Fruit fly (Drosophila melanogaster) whole organism, embryonic: Measurements from ENCODE around the gene CG10211.
A peak's percentile ranks its signal among the peaks of the same experiment; 100 is the strongest.

Experiments
- Antp ChIP-seq: fragments of 200-800 bp; sonication (Bioruptor generic); optimal IDR thresholded peaks from 3 replicates; lab custom pipeline; 2016; ENCODE audit warnings: missing biosample characterization, missing genetic modification characterization
- Asciz ChIP-seq: fragments of 200-800 bp; sonication (Bioruptor generic); optimal IDR thresholded peaks from 2 replicates; lab custom pipeline; 2017; ENCODE audit warnings: missing biosample characterization, mild to moderate bottlenecking, missing genetic modification characterization, missing genetic modification reagents
- CG11456 ChIP-seq: fragments of 200-800 bp; sonication (Bioruptor generic); IDR thresholded peaks from 3 replicates; pipeline ENCODE4 v1.3.6; 2022; ENCODE audit warnings: missing biosample characterization, missing genetic modification characterization
- CG11723 ChIP-seq: fragments of 200-800 bp; sonication (Bioruptor generic); optimal IDR thresholded peaks from 2 replicates; lab custom pipeline; 2017; ENCODE audit warnings: missing biosample characterization, mild to moderate bottlenecking, missing genetic modification characterization
- CG14860 ChIP-seq: fragments of 200-800 bp; sonication (Bioruptor generic); IDR thresholded peaks from 3 replicates; pipeline ENCODE4 v1.3.6; 2022; ENCODE audit warnings: missing biosample characterization, missing genetic modification characterization; ENCODE audit not compliant: partially characterized antibody
- CG17361 ChIP-seq: fragments of 200-800 bp; sonication (Bioruptor generic); IDR thresholded peaks from 3 replicates; pipeline ENCODE4 v1.3.6; 2022; ENCODE audit warnings: missing biosample characterization, missing genetic modification characterization
- CG17912 ChIP-seq: fragments of 200-800 bp; sonication (Bioruptor generic); optimal IDR thresholded peaks from 2 replicates; lab custom pipeline; 2018; ENCODE audit warnings: missing biosample characterization, mild to moderate bottlenecking, missing genetic modification characterization
- CG18619 ChIP-seq: fragments of 200-800 bp; sonication (Bioruptor generic); optimal IDR thresholded peaks from 3 replicates; lab custom pipeline; 2017; ENCODE audit warnings: missing biosample characterization, mild to moderate bottlenecking, missing genetic modification characterization
- CG2120 ChIP-seq: fragments of 200-800 bp; sonication (Bioruptor generic); optimal IDR thresholded peaks from 3 replicates; lab custom pipeline; 2016; ENCODE audit warnings: missing biosample characterization, missing genetic modification characterization
- CG2202 ChIP-seq: fragments of 200-800 bp; sonication (Bioruptor generic); optimal IDR thresholded peaks from 2 replicates; lab custom pipeline; 2018; ENCODE audit warnings: missing biosample characterization, mild to moderate bottlenecking, missing genetic modification characterization
- CG2678 ChIP-seq: fragments of 200-800 bp; sonication (Bioruptor generic); optimal IDR thresholded peaks from 3 replicates; lab custom pipeline; 2019; ENCODE audit warnings: missing biosample characterization, mild to moderate bottlenecking, missing genetic modification characterization, moderate library complexity
- CG31224 ChIP-seq: fragments of 200-800 bp; sonication (Bioruptor generic); IDR thresholded peaks from 2 replicates; pipeline ENCODE4 v1.3.6; 2022; ENCODE audit warnings: missing biosample characterization, missing genetic modification characterization
- CG4424 ChIP-seq: fragments of 200-800 bp; sonication (Bioruptor generic); optimal IDR thresholded peaks from 3 replicates; lab custom pipeline; 2016; ENCODE audit warnings: missing biosample characterization, missing genetic modification characterization
- CG4617 ChIP-seq: fragments of 200-800 bp; sonication (Bioruptor generic); optimal IDR thresholded peaks from 3 replicates; lab custom pipeline; 2016; ENCODE audit warnings: missing biosample characterization, missing genetic modification characterization, borderline replicate concordance
- CG6272 ChIP-seq: fragments of 200-800 bp; sonication (Bioruptor generic); IDR thresholded peaks from 2 replicates; pipeline ENCODE4 v1.3.6; 2022; ENCODE audit warnings: missing biosample characterization, missing genetic modification characterization
- CG7745 ChIP-seq: fragments of 200-800 bp; sonication (Bioruptor generic); optimal IDR thresholded peaks from 2 replicates; lab custom pipeline; 2018; ENCODE audit warnings: missing biosample characterization, mild to moderate bottlenecking, missing genetic modification characterization, moderate library complexity
- CG8765 ChIP-seq: fragments of 200-800 bp; sonication (Bioruptor generic); IDR thresholded peaks from 2 replicates; pipeline ENCODE4 v1.3.6; 2022; ENCODE audit warnings: missing biosample characterization, missing genetic modification characterization
- CG8944 ChIP-seq: fragments of 200-800 bp; sonication (Bioruptor generic); optimal IDR thresholded peaks from 3 replicates; lab custom pipeline; 2016; ENCODE audit warnings: missing biosample characterization, missing genetic modification characterization
- CG9609 ChIP-seq: fragments of 200-800 bp; sonication (Bioruptor generic); optimal IDR thresholded peaks from 3 replicates; lab custom pipeline; 2016; ENCODE audit warnings: missing biosample characterization, missing genetic modification characterization
- Chrac-16 ChIP-seq: fragments of 200-800 bp; sonication (Bioruptor generic); optimal IDR thresholded peaks from 3 replicates; lab custom pipeline; 2016; ENCODE audit warnings: missing biosample characterization, missing genetic modification characterization
- Gsc ChIP-seq: fragments of 200-800 bp; sonication (Bioruptor generic); IDR thresholded peaks from 2 replicates; pipeline ENCODE4 v1.3.6; 2022; ENCODE audit warnings: missing biosample characterization, missing genetic modification characterization
- Hr39 ChIP-seq: fragments of >200 bp; optimal IDR thresholded peaks from 2 replicates; lab custom pipeline; 2017
- Nf-YA ChIP-seq: fragments of 200-800 bp; sonication (Bioruptor generic); IDR thresholded peaks from 2 replicates; pipeline ENCODE4 v1.3.6; 2022; ENCODE audit warnings: missing biosample characterization, missing genetic modification characterization
- Poxn ChIP-seq: fragments of 200-800 bp; sonication (Bioruptor generic); IDR thresholded peaks from 2 replicates; pipeline ENCODE4 v1.3.6; 2022; ENCODE audit warnings: missing biosample characterization, missing genetic modification characterization
- btn ChIP-seq: fragments of 200-800 bp; sonication (Bioruptor generic); optimal IDR thresholded peaks from 2 replicates; lab custom pipeline; 2016; ENCODE audit warnings: missing biosample characterization, missing genetic modification characterization
- cato ChIP-seq: fragments of 200-800 bp; sonication (Bioruptor generic); optimal IDR thresholded peaks from 2 replicates; lab custom pipeline; 2016; ENCODE audit warnings: missing biosample characterization, missing genetic modification characterization, borderline replicate concordance
- corto ChIP-seq: fragments of 200-800 bp; sonication (Bioruptor generic); optimal IDR thresholded peaks from 2 replicates; lab custom pipeline; 2016; ENCODE audit warnings: missing biosample characterization, mild to moderate bottlenecking, missing genetic modification characterization, moderate library complexity
- crc ChIP-seq: fragments of 200-800 bp; sonication (Bioruptor generic); optimal IDR thresholded peaks from 2 replicates; lab custom pipeline; 2016; ENCODE audit warnings: missing biosample characterization, missing genetic modification characterization
- danr ChIP-seq: fragments of 200-800 bp; sonication (Bioruptor generic); IDR thresholded peaks from 2 replicates; pipeline ENCODE4 v1.3.6; 2022; ENCODE audit warnings: missing biosample characterization, missing genetic modification characterization
- emc ChIP-seq: fragments of 200-800 bp; sonication (Bioruptor generic); optimal IDR thresholded peaks from 2 replicates; lab custom pipeline; 2016; ENCODE audit warnings: missing biosample characterization, missing genetic modification characterization
- ewg ChIP-seq: fragments of 200-800 bp; sonication (Bioruptor generic); optimal IDR thresholded peaks from 3 replicates; lab custom pipeline; 2017; ENCODE audit warnings: mild to moderate bottlenecking, missing biosample characterization, missing genetic modification reagents, missing genetic modification characterization
- gce ChIP-seq: fragments of 200-800 bp; sonication (Bioruptor generic); IDR thresholded peaks from 3 replicates; pipeline ENCODE4 v1.3.6; 2022; ENCODE audit warnings: missing biosample characterization, missing genetic modification characterization
- grau ChIP-seq: fragments of 200-800 bp; optimal IDR thresholded peaks from 3 replicates; lab custom pipeline; 2019; ENCODE audit warnings: missing biosample characterization, mild to moderate bottlenecking, missing genetic modification characterization, moderate library complexity
- gsb ChIP-seq: fragments of 200-800 bp; sonication (Bioruptor generic); IDR thresholded peaks from 2 replicates; pipeline ENCODE4 v1.3.6; 2022; ENCODE audit warnings: missing biosample characterization, missing genetic modification characterization
- h ChIP-seq: fragments of >200 bp; optimal IDR thresholded peaks from 2 replicates; lab custom pipeline; 2017
- ind ChIP-seq: fragments of 200-800 bp; sonication (Bioruptor generic); optimal IDR thresholded peaks from 3 replicates; lab custom pipeline; 2016; ENCODE audit warnings: missing biosample characterization, missing genetic modification characterization
- jigr1 ChIP-seq: fragments of 200-800 bp; sonication (Bioruptor generic); IDR thresholded peaks from 3 replicates; pipeline ENCODE4 v1.3.6; 2022; ENCODE audit warnings: missing biosample characterization, missing genetic modification characterization
- jumu ChIP-seq: fragments of 200-800 bp; sonication (Bioruptor generic); optimal IDR thresholded peaks from 3 replicates; lab custom pipeline; 2016; ENCODE audit warnings: missing biosample characterization, missing genetic modification characterization
- kah ChIP-seq: fragments of 200-800 bp; sonication (Bioruptor generic); optimal IDR thresholded peaks from 2 replicates; lab custom pipeline; 2018; ENCODE audit warnings: missing biosample characterization, mild to moderate bottlenecking, missing genetic modification characterization
- lilli ChIP-seq: fragments of 200-800 bp; sonication (Bioruptor generic); optimal IDR thresholded peaks from 3 replicates; lab custom pipeline; 2016; ENCODE audit warnings: missing biosample characterization, missing genetic modification characterization
- lola ChIP-seq, 3 experiments: fragments of >200 bp in 2 of 3; fragments of 200-800 bp in 1 of 3; sonication (Bioruptor generic) in 1 of 3; optimal IDR thresholded peaks; 2 replicates each; lab custom pipeline; 2017 to 2019; ENCODE audit warnings: missing biosample characterization in 3 of 3, missing genetic modification characterization in 3 of 3, mild to moderate bottlenecking in 1 of 3, moderate library complexity in 1 of 3
- nau ChIP-seq: fragments of 200-800 bp; sonication (Bioruptor generic); optimal IDR thresholded peaks from 3 replicates; lab custom pipeline; 2017; ENCODE audit warnings: missing biosample characterization, mild to moderate bottlenecking, missing genetic modification characterization, missing genetic modification reagents
- onecut ChIP-seq: fragments of 200-800 bp; sonication (Bioruptor generic); IDR thresholded peaks from 2 replicates; pipeline ENCODE4 v1.3.6; 2022; ENCODE audit warnings: missing biosample characterization, missing genetic modification characterization
- org-1 ChIP-seq: fragments of 200-800 bp; sonication (Bioruptor generic); optimal IDR thresholded peaks from 2 replicates; lab custom pipeline; 2017; ENCODE audit warnings: missing biosample characterization, missing genetic modification characterization
- phol ChIP-seq: fragments of 200-800 bp; sonication (Bioruptor generic); optimal IDR thresholded peaks from 3 replicates; lab custom pipeline; 2018; ENCODE audit warnings: missing biosample characterization, mild to moderate bottlenecking, missing genetic modification characterization, moderate library complexity
- rib ChIP-seq: fragments of 200-800 bp; sonication (Bioruptor generic); IDR thresholded peaks from 2 replicates; pipeline ENCODE4 v1.3.6; 2022; ENCODE audit warnings: missing biosample characterization, missing genetic modification characterization
- sens ChIP-seq: fragments of 200-800 bp; sonication (Bioruptor generic); peaks from one replicate; lab custom pipeline; 2016; ENCODE audit warnings: missing biosample characterization, missing genetic modification characterization
- stc ChIP-seq: fragments of 200-800 bp; sonication (Bioruptor generic); IDR thresholded peaks from 2 replicates; pipeline ENCODE4 v1.3.6; 2022; ENCODE audit warnings: missing biosample characterization, missing genetic modification characterization
- twi ChIP-seq: fragments of 200-800 bp; optimal IDR thresholded peaks from 2 replicates; lab custom pipeline; 2019; ENCODE audit warnings: missing biosample characterization, mild to moderate bottlenecking, missing genetic modification characterization, moderate library complexity
- vnd ChIP-seq: fragments of 200-800 bp; sonication (Bioruptor generic); IDR thresholded peaks from 3 replicates; pipeline ENCODE4 v1.3.6; 2022; ENCODE audit warnings: missing biosample characterization, missing genetic modification characterization; ENCODE audit not compliant: partially characterized antibody
- zen2 ChIP-seq: fragments of 200-800 bp; sonication (Bioruptor generic); IDR thresholded peaks from 3 replicates; pipeline ENCODE4 v1.3.6; 2022; ENCODE audit warnings: missing biosample characterization, missing genetic modification characterization; ENCODE audit not compliant: partially characterized antibody

The CG10211 gene

dm6 chr2L:18557965-18558537 lies 40.8 kb downstream of the CG10211 start (continued):
- TF ChIP-seq onecut (GFP tag; lab: Robert Waterston, UW) (peak; percentile 46), Asciz (GFP tag; lab: Kevin White, UChicago) (peak; percentile 74), Hr39 (lab: Kevin White, UChicago) (no peak), CG14860 (no peak), CG11456 (GFP tag; lab: Robert Waterston, UW) (no peak), CG31224 (GFP tag; lab: Robert Waterston, UW) (peak; percentile 66), crc (GFP tag; lab: Kevin White, UChicago) (peak; percentile 7), CG11723 (GFP tag; lab: Kevin White, UChicago) (peak; percentile 30), CG4617 (GFP tag; lab: Kevin White, UChicago) (peak; percentile 4), org-1 (GFP tag; lab: Kevin White, UChicago) (peak; percentile 57), CG2678 (tag; lab: Kevin White, UChicago) (peak; percentile 87), Gsc (GFP tag; lab: Robert Waterston, UW) (no peak), twi (tag; lab: Kevin White, UChicago) (no peak), ind (GFP tag; lab: Kevin White, UChicago) (peak; percentile 73), CG2202 (peak; percentile 6), lilli (peak; percentile 62), danr (GFP tag; lab: Robert Waterston, UW) (peak; percentile 61), corto (GFP tag; lab: Kevin White, UChicago) (no peak), h (lab: Kevin White, UChicago) (no peak), btn (no peak), jigr1 (GFP tag; lab: Robert Waterston, UW) (no peak), CG6272 (GFP tag; lab: Robert Waterston, UW) (no peak; the same call in 1 of the 2 replicates), gce (GFP tag; lab: Robert Waterston, UW) (no peak), Chrac-16 (peak; percentile 47), stc (GFP tag; lab: Robert Waterston, UW) (peak; percentile 74), ewg (GFP tag; lab: Kevin White, UChicago) (peak; percentile 38), grau (tag; lab: Kevin White, UChicago) (peak; percentile 84), CG4424 (GFP tag; lab: Kevin White, UChicago) (peak; percentile 62), gsb (GFP tag; lab: Robert Waterston, UW) (peak; percentile 52; the same call in 1 of the 2 replicates), emc (GFP tag; lab: Kevin White, UChicago) (no peak), jumu (no peak), sens (GFP tag; lab: Kevin White, UChicago) (peak; percentile 87), zen2 (GFP tag; lab: Robert Waterston, UW) (no peak), CG9609 (no peak), phol (tag; lab: Kevin White, UChicago) (peak; percentile 72), Nf-YA (GFP tag; lab: Robert Waterston, UW) (peak; percentile 76; the same call in 1 of the 2 replicates), CG7745 (no peak), CG17361 (GFP tag; lab: Robert Waterston, UW) (peak; percentile 78), rib (GFP tag; lab: Robert Waterston, UW) (peak; percentile 67; the same call in 1 of the 2 replicates), lola (GFP tag; optimal IDR thresholded peaks at IDR 0.05; lab: Kevin White, UChicago) (no peak), nau (GFP tag; lab: Kevin White, UChicago) (peak; percentile 73), CG2120 (GFP tag; lab: Kevin White, UChicago) (peak; percentile 76), CG8765 (no peak), cato (GFP tag; lab: Kevin White, UChicago) (peak; percentile 43), CG8944 (GFP tag; lab: Kevin White, UChicago) (no peak), Poxn (GFP tag; lab: Robert Waterston, UW) (no peak), CG17912 (GFP tag; lab: Kevin White, UChicago) (no peak), Antp (GFP tag; lab: Kevin White, UChicago) (peak; percentile 31), vnd (GFP tag; lab: Robert Waterston, UW) (no peak), kah (peak; percentile 3), CG18619 (GFP tag; lab: Kevin White, UChicago) (peak; percentile 64)
